Fruit fly (Drosophila melanogaster): Measurements from ENCODE around the gene CG14543.

CG14543 gene

DNA sequence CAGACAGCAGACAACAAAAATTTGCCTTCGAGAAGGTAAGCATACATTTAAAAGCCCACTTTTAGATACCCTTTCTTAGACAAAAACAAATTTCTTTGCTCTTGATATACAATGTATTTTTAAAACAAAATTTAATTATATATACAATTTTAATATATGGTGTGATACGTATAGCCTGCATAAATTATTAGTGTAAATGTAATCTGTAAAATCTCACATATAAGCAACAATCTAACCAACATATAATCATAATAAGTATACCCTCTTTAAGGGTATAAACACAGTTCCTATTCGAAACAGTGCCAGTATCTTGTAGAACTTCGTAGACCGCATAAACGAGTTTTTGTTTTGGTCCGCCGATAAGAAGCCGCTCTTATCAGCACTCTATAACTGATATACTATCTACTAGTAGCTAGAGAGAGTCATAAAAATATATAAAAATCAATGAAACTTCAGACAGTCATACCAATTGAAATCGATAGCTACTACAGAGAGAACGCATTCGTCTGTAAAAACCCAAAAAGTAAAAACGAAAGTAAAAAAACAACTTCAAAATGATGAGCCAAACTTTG is 42.1 kb upstream of the CG14543 start, which contains the start of gene Kaz-m1 (continued):
- peak; percentile 58 for TF ChIP-seq dmrt99B (tag; optimal IDR thresholded peaks at IDR 0.05)
- TF ChIP-seq H2.0 (GFP tag; IDR thresholded peaks at IDR 0.05) = 0 out of 2 replicates have a peak, but pooled peaks have one; percentile 11
- no peak for TF ChIP-seq CG2202 (tag; optimal IDR thresholded peaks at IDR 0.05)
- peak; percentile 50; the same call in 1 of the 2 replicates for TF ChIP-seq slbo (GFP tag; IDR thresholded peaks at IDR 0.05)
- no peak for TF ChIP-seq Rx (GFP tag; IDR thresholded peaks at IDR 0.05)
- TF ChIP-seq abd-A (tag; optimal IDR thresholded peaks at IDR 0.05) = no peak
- peak in 1 of 2 experiments; percentile 66 for TF ChIP-seq Hr51 (GFP tag; optimal IDR thresholded peaks at IDR 0.05)
- TF ChIP-seq salm (tag; optimal IDR thresholded peaks at IDR 0.05) = peak; percentile 9
- TF ChIP-seq oc (tag; optimal IDR thresholded peaks at IDR 0.05) = peak; percentile 17
- TF ChIP-seq CHES-1-like (GFP tag; optimal IDR thresholded peaks at IDR 0.05) = no peak
- TF ChIP-seq kni (GFP tag; optimal IDR thresholded peaks at IDR 0.05) = no peak
- no peak for TF ChIP-seq sisA (GFP tag; IDR thresholded peaks at IDR 0.05)
- no peak for TF ChIP-seq chinmo (GFP tag; IDR thresholded peaks at IDR 0.05; ENCODE audit: partially characterized antibody)
- TF ChIP-seq CG11247 (GFP tag; IDR thresholded peaks at IDR 0.05) = no peak
- TF ChIP-seq Hr39 (optimal IDR thresholded peaks at IDR 0.05) = no peak
- no peak for TF ChIP-seq CG8359 (GFP tag; optimal IDR thresholded peaks at IDR 0.05; ENCODE audit: borderline replicate concordance)
- TF ChIP-seq Rfx (GFP tag; IDR thresholded peaks at IDR 0.05) = peak; percentile 42; the same call in 1 of the 2 replicates
- no peak for TF ChIP-seq p53 (GFP tag; optimal IDR thresholded peaks at IDR 0.05)
- TF ChIP-seq Dfd (GFP tag; optimal IDR thresholded peaks at IDR 0.05) = no peak
- TF ChIP-seq Poxn (GFP tag; IDR thresholded peaks at IDR 0.05) = no peak
- no peak for TF ChIP-seq maf-S (GFP tag; optimal IDR thresholded peaks at IDR 0.05)
- no peak for TF ChIP-seq CG12219 (GFP tag; optimal IDR thresholded peaks at IDR 0.05)
- TF ChIP-seq CG8944 (GFP tag; optimal IDR thresholded peaks at IDR 0.05) = no peak
- TF ChIP-seq CG5180 (GFP tag; optimal IDR thresholded peaks at IDR 0.05) = no peak
- no peak for TF ChIP-seq CG3995 (GFP tag; optimal IDR thresholded peaks at IDR 0.05)
- TF ChIP-seq pb (GFP tag; optimal IDR thresholded peaks at IDR 0.05) = no peak
- no peak for TF ChIP-seq sd (tag; optimal IDR thresholded peaks at IDR 0.05)
- peak; percentile 80 for TF ChIP-seq CG18262 (tag; optimal IDR thresholded peaks at IDR 0.05)
- no peak for TF ChIP-seq Doc3 (GFP tag; IDR thresholded peaks at IDR 0.05; ENCODE audit: partially characterized antibody)
- TF ChIP-seq cas (GFP tag; IDR thresholded peaks at IDR 0.05) = no peak
- TF ChIP-seq CG17802 (tag; optimal IDR thresholded peaks at IDR 0.05) = no peak
- TF ChIP-seq nmo (GFP tag; optimal IDR thresholded peaks at IDR 0.05) = peak; percentile 75
- peak; percentile 20 for TF ChIP-seq Xbp1 (GFP tag; optimal IDR thresholded peaks at IDR 0.05)
- no peak for TF ChIP-seq hbn (GFP tag; IDR thresholded peaks at IDR 0.05; ENCODE audit: partially characterized antibody)
- peak; percentile 16 for TF ChIP-seq CG1233 (GFP tag; optimal IDR thresholded peaks at IDR 0.05)
- peak; percentile 42 for TF ChIP-seq CG4424 (GFP tag; optimal IDR thresholded peaks at IDR 0.05)
- no peak for TF ChIP-seq yki (optimal IDR thresholded peaks at IDR 0.05)
- TF ChIP-seq CG13894 (tag; optimal IDR thresholded peaks at IDR 0.05) = peak; percentile 21
- TF ChIP-seq CG11723 (GFP tag; optimal IDR thresholded peaks at IDR 0.05) = no peak
- no peak for TF ChIP-seq knrl (GFP tag; IDR thresholded peaks at IDR 0.05; ENCODE audit: partially characterized antibody)
- TF ChIP-seq CG9609 (GFP tag; optimal IDR thresholded peaks at IDR 0.05) = no peak
- no peak for TF ChIP-seq eve (GFP tag; optimal IDR thresholded peaks at IDR 0.05)
- no peak for TF ChIP-seq Dref (GFP tag; IDR thresholded peaks at IDR 0.05)
- TF ChIP-seq onecut (GFP tag; IDR thresholded peaks at IDR 0.05) = no peak
- no peak for TF ChIP-seq CG12744 (GFP tag; optimal IDR thresholded peaks at IDR 0.05)
- no peak for TF ChIP-seq CG9876 (GFP tag; optimal IDR thresholded peaks at IDR 0.05)
- TF ChIP-seq CG15696 (tag; optimal IDR thresholded peaks at IDR 0.05) = peak; percentile 51
- TF ChIP-seq lola (GFP tag; optimal IDR thresholded peaks at IDR 0.05) = peak in 1 of 3 experiments; percentile 73
- no peak for TF ChIP-seq CG7963 (GFP tag; IDR thresholded peaks at IDR 0.05; ENCODE audit: partially characterized antibody)
- TF ChIP-seq zfh2 (GFP tag; optimal IDR thresholded peaks at IDR 0.05) = no peak
